Fruit fly (Drosophila melanogaster) whole organism, embryonic: Measurements from ENCODE around the gene Syt1.

Source experiments
- Antp ChIP-seq: fragments of 200-800 bp; sonication (Bioruptor generic); optimal IDR thresholded peaks from 3 replicates; lab custom pipeline; 2016; ENCODE audit warnings: missing biosample characterization, missing genetic modification characterization
- B-H1 ChIP-seq: fragments of 200-800 bp; sonication (Bioruptor generic); IDR thresholded peaks from 3 replicates; pipeline ENCODE4 v1.3.6; 2022; ENCODE audit warnings: missing biosample characterization, missing genetic modification characterization
- C15 ChIP-seq: fragments of 200-800 bp; sonication (Bioruptor generic); IDR thresholded peaks from 3 replicates; pipeline ENCODE4 v1.3.6; 2022; ENCODE audit warnings: missing biosample characterization, missing genetic modification characterization
- CG10209 ChIP-seq: fragments of 200-800 bp; sonication (Bioruptor generic); optimal IDR thresholded peaks from 3 replicates; lab custom pipeline; 2017; ENCODE audit warnings: missing biosample characterization, mild to moderate bottlenecking, missing genetic modification characterization, missing genetic modification reagents
- CG10267 ChIP-seq: fragments of 200-800 bp; sonication (Bioruptor generic); optimal IDR thresholded peaks from 2 replicates; lab custom pipeline; 2018; ENCODE audit warnings: missing biosample characterization, mild to moderate bottlenecking, missing genetic modification characterization, moderate library complexity
- CG10321 ChIP-seq: fragments of 200-800 bp; sonication (Bioruptor generic); IDR thresholded peaks from 2 replicates; pipeline ENCODE4 v1.3.6; 2022; ENCODE audit warnings: missing biosample characterization, missing genetic modification characterization
- CG10979 ChIP-seq: fragments of 200-800 bp; sonication (Bioruptor generic); optimal IDR thresholded peaks from 2 replicates; lab custom pipeline; 2018; ENCODE audit warnings: missing biosample characterization, mild to moderate bottlenecking, missing genetic modification characterization, moderate library complexity
- CG11247 ChIP-seq: fragments of 200-800 bp; sonication (Bioruptor generic); IDR thresholded peaks from 2 replicates; pipeline ENCODE4 v1.3.6; 2022; ENCODE audit warnings: missing biosample characterization, missing genetic modification characterization
- CG11504 ChIP-seq: fragments of 200-800 bp; sonication (Bioruptor generic); optimal IDR thresholded peaks from 3 replicates; lab custom pipeline; 2019; ENCODE audit warnings: missing biosample characterization, mild to moderate bottlenecking, missing genetic modification characterization, moderate library complexity
- CG11696 ChIP-seq: fragments of 200-800 bp; sonication (Bioruptor generic); IDR thresholded peaks from 2 replicates; pipeline ENCODE4 v1.3.6; 2022; ENCODE audit warnings: missing biosample characterization, missing genetic modification characterization
- CG12299 ChIP-seq: fragments of 200-800 bp; sonication (Bioruptor generic); optimal IDR thresholded peaks from 2 replicates; lab custom pipeline; 2018; ENCODE audit warnings: missing biosample characterization, mild to moderate bottlenecking, missing genetic modification characterization
- CG1233 ChIP-seq: fragments of 200-800 bp; sonication (Bioruptor generic); optimal IDR thresholded peaks from 4 replicates; lab custom pipeline; 2018; ENCODE audit warnings: missing biosample characterization, mild to moderate bottlenecking, missing genetic modification characterization
- CG14050 ChIP-seq: fragments of 200-800 bp; sonication (Bioruptor generic); IDR thresholded peaks from 3 replicates; pipeline ENCODE4 v1.3.6; 2022; ENCODE audit warnings: missing biosample characterization, missing genetic modification characterization
- CG14965 ChIP-seq: fragments of 200-800 bp; sonication (Bioruptor generic); optimal IDR thresholded peaks from 2 replicates; lab custom pipeline; 2016; ENCODE audit warnings: missing biosample characterization, missing genetic modification characterization, borderline replicate concordance
- CG15514 ChIP-seq: fragments of 200-800 bp; sonication (Bioruptor generic); optimal IDR thresholded peaks from 3 replicates; lab custom pipeline; 2017; ENCODE audit warnings: missing biosample characterization, missing genetic modification characterization, mild to moderate bottlenecking, moderate library complexity, missing genetic modification reagents
- CG17568 ChIP-seq: fragments of 200-800 bp; sonication (Bioruptor generic); optimal IDR thresholded peaks from 2 replicates; lab custom pipeline; 2018; ENCODE audit warnings: missing biosample characterization, mild to moderate bottlenecking, missing genetic modification characterization, moderate library complexity
- CG17802 ChIP-seq: fragments of 200-800 bp; sonication (Bioruptor generic); optimal IDR thresholded peaks from 2 replicates; lab custom pipeline; 2018; ENCODE audit warnings: missing biosample characterization, mild to moderate bottlenecking, missing genetic modification characterization, moderate library complexity
- CG17912 ChIP-seq: fragments of 200-800 bp; sonication (Bioruptor generic); optimal IDR thresholded peaks from 2 replicates; lab custom pipeline; 2018; ENCODE audit warnings: missing biosample characterization, mild to moderate bottlenecking, missing genetic modification characterization
- CG2202 ChIP-seq: fragments of 200-800 bp; sonication (Bioruptor generic); optimal IDR thresholded peaks from 2 replicates; lab custom pipeline; 2018; ENCODE audit warnings: missing biosample characterization, mild to moderate bottlenecking, missing genetic modification characterization
- CG4707 ChIP-seq: fragments of 200-800 bp; sonication (Bioruptor generic); optimal IDR thresholded peaks from 2 replicates; lab custom pipeline; 2018; ENCODE audit warnings: missing biosample characterization, mild to moderate bottlenecking, missing genetic modification characterization, moderate library complexity
- CG7745 ChIP-seq: fragments of 200-800 bp; sonication (Bioruptor generic); optimal IDR thresholded peaks from 2 replicates; lab custom pipeline; 2018; ENCODE audit warnings: missing biosample characterization, mild to moderate bottlenecking, missing genetic modification characterization, moderate library complexity
- CG7963 ChIP-seq: fragments of 200-800 bp; sonication (Bioruptor generic); IDR thresholded peaks from 3 replicates; pipeline ENCODE4 v1.3.6; 2022; ENCODE audit warnings: missing biosample characterization, missing genetic modification characterization; ENCODE audit not compliant: partially characterized antibody
- CoRest ChIP-seq: fragments of 200-800 bp; sonication (Bioruptor generic); optimal IDR thresholded peaks from 3 replicates; lab custom pipeline; 2018; ENCODE audit warnings: missing biosample characterization, mild to moderate bottlenecking, missing genetic modification characterization, moderate library complexity
- Dp ChIP-seq: fragments of 200-800 bp; sonication (Bioruptor generic); optimal IDR thresholded peaks from 2 replicates; lab custom pipeline; 2018; ENCODE audit warnings: missing biosample characterization, mild to moderate bottlenecking, missing genetic modification characterization, moderate library complexity
- E2f1 ChIP-seq: fragments of 200-800 bp; sonication (Bioruptor generic); IDR thresholded peaks from 2 replicates; pipeline ENCODE4 v1.3.6; 2022; ENCODE audit warnings: missing biosample characterization, missing genetic modification characterization
- Eip74EF ChIP-seq, 2 experiments: fragments of 200-800 bp in 1 of 2; fragments of >200 bp in 1 of 2; sonication (Bioruptor generic) in 1 of 2; optimal IDR thresholded peaks; 2 replicates each; lab custom pipeline; 2017 to 2019; ENCODE audit warnings: missing biosample characterization in 2 of 2, missing genetic modification characterization in 2 of 2, mild to moderate bottlenecking in 1 of 2, moderate library complexity in 1 of 2
- Gug ChIP-seq: fragments of 200-800 bp; sonication (Bioruptor generic); IDR thresholded peaks from 4 replicates; pipeline ENCODE4 v1.3.6; 2022; ENCODE audit warnings: missing biosample characterization, missing genetic modification characterization
- HLHmδ ChIP-seq: fragments of 200-800 bp; sonication (Bioruptor generic); optimal IDR thresholded peaks from 2 replicates; lab custom pipeline; 2018; ENCODE audit warnings: missing biosample characterization, mild to moderate bottlenecking, missing genetic modification characterization, moderate library complexity
- Hey ChIP-seq: fragments of 200-800 bp; sonication (Bioruptor generic); optimal IDR thresholded peaks from 3 replicates; lab custom pipeline; 2018; ENCODE audit warnings: missing biosample characterization, mild to moderate bottlenecking, missing genetic modification characterization
- HmgD ChIP-seq: fragments of 200-800 bp; sonication (Bioruptor generic); optimal IDR thresholded peaks from 3 replicates; lab custom pipeline; 2016; ENCODE audit warnings: missing biosample characterization, missing genetic modification characterization
- Kr ChIP-seq: fragments of 200-800 bp; sonication (Bioruptor generic); optimal IDR thresholded peaks from 2 replicates; lab custom pipeline; 2017; ENCODE audit warnings: missing biosample characterization, mild to moderate bottlenecking, missing genetic modification characterization
- Mes4 ChIP-seq: fragments of 200-800 bp; sonication (Bioruptor generic); optimal IDR thresholded peaks from 2 replicates; lab custom pipeline; 2016; ENCODE audit warnings: missing biosample characterization, missing genetic modification characterization
- Sox102F ChIP-seq: fragments of 200-800 bp; sonication (Bioruptor generic); optimal IDR thresholded peaks from 2 replicates; lab custom pipeline; 2018; ENCODE audit warnings: missing biosample characterization, mild to moderate bottlenecking, missing genetic modification characterization, moderate library complexity
- Taf1 ChIP-seq: fragments of 200-800 bp; sonication (Bioruptor generic); IDR thresholded peaks from 2 replicates; pipeline ENCODE4 v1.3.6; 2022; ENCODE audit warnings: missing biosample characterization, missing genetic modification characterization
- Usf ChIP-seq: fragments of 200-800 bp; sonication (Bioruptor generic); optimal IDR thresholded peaks from 2 replicates; lab custom pipeline; 2017; ENCODE audit warnings: missing genotype, missing biosample characterization, missing genetic modification characterization
- br ChIP-seq: fragments of >200 bp; optimal IDR thresholded peaks from 2 replicates; lab custom pipeline; 2017
- chinmo ChIP-seq: fragments of 200-800 bp; sonication (Bioruptor generic); IDR thresholded peaks from 4 replicates; pipeline ENCODE4 v1.3.6; 2022; ENCODE audit warnings: missing biosample characterization, missing genetic modification characterization; ENCODE audit not compliant: partially characterized antibody
- ems ChIP-seq: fragments of 200-800 bp; sonication (Bioruptor generic); optimal IDR thresholded peaks from 3 replicates; lab custom pipeline; 2016; ENCODE audit warnings: missing biosample characterization, missing genetic modification characterization
- fu2 ChIP-seq: fragments of 200-800 bp; sonication (Bioruptor generic); optimal IDR thresholded peaks from 2 replicates; lab custom pipeline; 2016; ENCODE audit warnings: missing biosample characterization, missing genetic modification characterization
- grau ChIP-seq: fragments of 200-800 bp; optimal IDR thresholded peaks from 3 replicates; lab custom pipeline; 2019; ENCODE audit warnings: missing biosample characterization, mild to moderate bottlenecking, missing genetic modification characterization, moderate library complexity
- gsb-n ChIP-seq: fragments of 200-800 bp; sonication (Bioruptor generic); optimal IDR thresholded peaks from 3 replicates; lab custom pipeline; 2018; ENCODE audit warnings: missing biosample characterization, mild to moderate bottlenecking, missing genetic modification characterization
- hbn ChIP-seq: fragments of 200-800 bp; sonication (Bioruptor generic); IDR thresholded peaks from 2 replicates; pipeline ENCODE4 v1.3.6; 2022; ENCODE audit warnings: missing biosample characterization, missing genetic modification characterization; ENCODE audit not compliant: partially characterized antibody
- jing ChIP-seq: fragments of 200-800 bp; sonication (Bioruptor generic); optimal IDR thresholded peaks from 2 replicates; lab custom pipeline; 2018; ENCODE audit warnings: missing biosample characterization, mild to moderate bottlenecking, missing genetic modification characterization
- lab ChIP-seq: fragments of 200-800 bp; sonication (Bioruptor generic); optimal IDR thresholded peaks from 3 replicates; lab custom pipeline; 2017; ENCODE audit warnings: missing biosample characterization, missing genetic modification characterization, mild to moderate bottlenecking, moderate library complexity, missing genetic modification reagents
- maf-S ChIP-seq: fragments of 200-800 bp; sonication (Bioruptor generic); optimal IDR thresholded peaks from 2 replicates; lab custom pipeline; 2016; ENCODE audit warnings: missing biosample characterization, missing genetic modification characterization
- nerfin-1 ChIP-seq: fragments of 200-800 bp; sonication (Bioruptor generic); optimal IDR thresholded peaks from 3 replicates; lab custom pipeline; 2019; ENCODE audit warnings: missing biosample characterization, mild to moderate bottlenecking, missing genetic modification characterization, moderate library complexity
- run ChIP-seq: fragments of 200-800 bp; sonication (Bioruptor generic); optimal IDR thresholded peaks from 3 replicates; lab custom pipeline; 2018; ENCODE audit warnings: missing biosample characterization, mild to moderate bottlenecking, missing genetic modification characterization
- tap ChIP-seq: fragments of 200-800 bp; optimal IDR thresholded peaks from 3 replicates; lab custom pipeline; 2019; ENCODE audit warnings: missing biosample characterization, mild to moderate bottlenecking, missing genetic modification characterization, moderate library complexity
- tx ChIP-seq: fragments of 200-800 bp; sonication (Bioruptor generic); optimal IDR thresholded peaks from 2 replicates; lab custom pipeline; 2016; ENCODE audit warnings: missing biosample characterization, missing genetic modification characterization

Syt1 gene

DNA sequence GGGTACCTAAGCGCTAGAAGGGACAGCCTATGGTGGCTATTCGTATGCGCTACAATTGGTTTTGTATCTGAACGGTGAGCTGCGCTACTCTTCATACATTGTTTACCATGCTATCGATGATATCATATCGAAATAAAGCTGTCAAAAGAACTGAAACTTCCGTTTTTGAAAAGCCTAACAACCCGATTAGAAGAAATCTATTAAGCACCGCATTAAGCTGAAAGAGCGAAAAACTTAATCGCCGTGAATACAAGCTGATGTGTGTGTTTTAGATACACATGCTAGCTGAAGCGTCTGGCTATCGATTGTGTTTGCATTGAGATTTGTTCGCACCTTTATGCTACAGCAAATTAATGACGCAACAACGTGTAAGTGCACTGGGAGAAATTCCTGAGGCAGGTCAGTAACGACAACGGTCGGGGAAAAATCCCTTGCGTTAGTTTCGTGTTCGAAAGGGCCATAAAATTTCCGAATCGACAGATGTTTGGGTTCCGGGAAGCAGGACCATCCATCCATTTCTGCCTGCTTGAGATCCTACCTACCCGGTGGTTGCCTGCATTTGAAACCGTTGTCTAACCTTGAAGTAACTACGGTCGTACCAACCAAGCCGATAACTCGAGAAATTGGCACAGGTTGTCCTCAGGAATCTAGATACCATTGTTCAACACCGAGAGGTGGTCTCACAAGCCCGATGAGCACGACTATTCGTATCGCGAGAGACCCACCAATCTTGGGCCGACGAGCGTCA is 49.3 kb downstream of the Syt1 start (continued):
- peak in 1 of 2 experiments; percentile 83 for TF ChIP-seq Eip74EF (GFP tag; optimal IDR thresholded peaks at IDR 0.05; lab: Kevin White, UChicago)
- peak; percentile 77 for TF ChIP-seq tap
- peak; percentile 86 for TF ChIP-seq grau (tag; lab: Kevin White, UChicago)
- peak; percentile 0 for TF ChIP-seq Dp
- TF ChIP-seq jing, result peak; percentile 48
- TF ChIP-seq HmgD (GFP tag; lab: Kevin White, UChicago), result peak; percentile 52
- TF ChIP-seq CG14965 (GFP tag; lab: Kevin White, UChicago), result peak; percentile 61
- peak; percentile 69 for TF ChIP-seq Usf (GFP tag; lab: Kevin White, UChicago)
- no peak for TF ChIP-seq hbn (GFP tag; lab: Robert Waterston, UW)
- TF ChIP-seq CG17802 (tag; lab: Kevin White, UChicago), result peak; percentile 32
- TF ChIP-seq lab (GFP tag; lab: Kevin White, UChicago), result peak; percentile 95
- TF ChIP-seq Kr (GFP tag; lab: Kevin White, UChicago), result no peak
- no peak for TF ChIP-seq E2f1 (GFP tag; lab: Robert Waterston, UW)
- peak; percentile 69 for TF ChIP-seq fu2 (GFP tag; lab: Kevin White, UChicago)
- no peak for TF ChIP-seq CG7963 (GFP tag; lab: Robert Waterston, UW)
- peak; percentile 73 for TF ChIP-seq gsb-n
- TF ChIP-seq CG12299 (tag; lab: Kevin White, UChicago), result no peak
- peak; percentile 79 for TF ChIP-seq CG10267
- no peak for TF ChIP-seq CG17912 (GFP tag; lab: Kevin White, UChicago)
- no peak for TF ChIP-seq run (tag; lab: Kevin White, UChicago)
- peak; percentile 81 for TF ChIP-seq CG15514 (GFP tag; lab: Kevin White, UChicago)
- no peak for TF ChIP-seq HLHmδ (GFP tag; lab: Kevin White, UChicago)
- no peak for TF ChIP-seq CG7745 (tag; lab: Kevin White, UChicago)
- no peak for TF ChIP-seq br (lab: Kevin White, UChicago)
- TF ChIP-seq CG4707 (GFP tag; lab: Kevin White, UChicago), result peak; percentile 30
- peak; percentile 81 for TF ChIP-seq CG10209 (GFP tag; lab: Kevin White, UChicago)
- peak; percentile 82 for TF ChIP-seq CoRest (tag; lab: Kevin White, UChicago)
- TF ChIP-seq ems, result peak; percentile 79
- no peak for TF ChIP-seq C15 (GFP tag; lab: Robert Waterston, UW)
- no peak for TF ChIP-seq CG11247 (GFP tag; lab: Robert Waterston, UW)
- peak; percentile 81 for TF ChIP-seq CG1233 (GFP tag; lab: Kevin White, UChicago)
- peak; percentile 84 for TF ChIP-seq CG11504 (tag; lab: Kevin White, UChicago)
- no peak for TF ChIP-seq B-H1 (GFP tag; lab: Robert Waterston, UW)
- peak; percentile 52 for TF ChIP-seq Sox102F (GFP tag; lab: Kevin White, UChicago)
- TF ChIP-seq CG14050 (GFP tag; lab: Robert Waterston, UW), result no peak
- peak; percentile 88 for TF ChIP-seq Gug
- TF ChIP-seq Mes4 (GFP tag; lab: Kevin White, UChicago), result peak; percentile 74
- TF ChIP-seq CG10979, result peak; percentile 81
- peak; percentile 61 for TF ChIP-seq tx (GFP tag; lab: Kevin White, UChicago)
- no peak for TF ChIP-seq CG10321
- peak; percentile 80 for TF ChIP-seq CG17568 (GFP tag; lab: Kevin White, UChicago)
- peak; percentile 28 for TF ChIP-seq CG2202 (tag; lab: Kevin White, UChicago)
- peak; percentile 78 for TF ChIP-seq maf-S (GFP tag; lab: Kevin White, UChicago)
- peak; percentile 87 for TF ChIP-seq Antp (GFP tag; lab: Kevin White, UChicago)
- TF ChIP-seq Hey (tag; lab: Kevin White, UChicago), result no peak
- TF ChIP-seq CG11696 (GFP tag; lab: Robert Waterston, UW), result no peak
- TF ChIP-seq nerfin-1 (tag; lab: Kevin White, UChicago), result peak; percentile 46
- TF ChIP-seq chinmo, result no peak
- no peak for TF ChIP-seq Taf1
